Fruit fly (Drosophila melanogaster): ENCODE results near the gene CG3632.

DNA sequence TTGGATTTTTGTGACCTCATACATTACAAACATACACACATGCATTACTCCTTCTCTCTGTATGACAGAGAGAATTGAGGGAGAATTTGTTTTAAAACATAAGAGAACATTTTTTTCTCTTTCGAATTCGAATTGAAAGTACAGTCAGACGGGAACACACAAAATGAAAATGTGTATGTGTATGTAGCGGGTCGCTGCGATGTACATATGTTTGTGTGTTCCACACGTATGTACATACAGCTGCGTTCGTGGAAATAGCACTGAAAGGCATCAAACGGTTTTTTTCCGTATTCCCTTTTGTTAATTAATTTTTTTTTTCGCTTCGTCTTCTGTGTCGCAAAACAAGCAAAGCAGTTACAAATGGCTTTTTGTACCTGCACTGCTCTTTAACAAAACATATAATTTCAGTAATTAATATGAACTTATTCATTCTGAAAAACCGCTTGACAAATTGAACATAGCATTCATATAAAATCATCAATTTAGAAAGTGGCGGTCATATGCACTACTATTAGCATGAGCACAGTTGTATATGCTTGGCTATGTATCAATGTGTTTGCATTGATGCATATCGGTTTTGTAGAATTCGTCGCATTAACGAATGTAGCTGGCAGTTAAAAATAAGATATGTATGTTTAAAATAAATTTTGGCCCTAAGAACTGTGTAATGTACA, 36.3 kb downstream of the CG3632 start:
- no peak for TF ChIP-seq usp (GFP tag; optimal IDR thresholded peaks at IDR 0.05)
- no peak for TF ChIP-seq psq (optimal IDR thresholded peaks at IDR 0.05)
- no peak for TF ChIP-seq EcR (GFP tag; optimal IDR thresholded peaks at IDR 0.05)
- no peak for TF ChIP-seq Dll (optimal IDR thresholded peaks at IDR 0.05)
- TF ChIP-seq CG8478 (optimal IDR thresholded peaks at IDR 0.05), result no peak

Data from whole organism.